Fruit fly (Drosophila melanogaster) S2 (cell line): ENCODE measurements around the gene Fur1.

Experiments used
- CG8478 ChIP-seq: fragments of >200 bp; optimal IDR thresholded peaks from 2 replicates; lab custom pipeline; 2018
- CTCF ChIP-seq, 2 experiments: fragments of >200 bp; optimal IDR thresholded peaks; 2 replicates each; lab custom pipeline; 2018

Fur1 gene

dm6 chr3R:25472635-25473552, at the start of gene Fur1, which contains the start of gene Vps33B:
Gene Fur1, minus strand, starts transcription at chr3R:25473058.
Gene Vps33B, plus strand, starts transcription at chr3R:25473490.
- TF ChIP-seq CG8478 (lab: Kevin White, UChicago): no peak
- peak in 1 of 2 experiments; percentile 5 for TF ChIP-seq CTCF (optimal IDR thresholded peaks at IDR 0.05; lab: Kevin White, UChicago)

dm6 chr3R:25519465-25520071, 46.7 kb upstream of the Fur1 start:
- TF ChIP-seq CG8478 (lab: Kevin White, UChicago) (no peak), CTCF (optimal IDR thresholded peaks at IDR 0.05; lab: Kevin White, UChicago) (no peak)

dm6 chr3R:25518584-25518983, 45.7 kb upstream of the Fur1 start:
- TF ChIP-seq CTCF (optimal IDR thresholded peaks at IDR 0.05; lab: Kevin White, UChicago) (no peak), CG8478 (lab: Kevin White, UChicago) (no peak)

dm6 chr3R:25518099-25518567, 45.3 kb upstream of the Fur1 start:
- TF ChIP-seq CTCF (optimal IDR thresholded peaks at IDR 0.05; lab: Kevin White, UChicago) (no peak), CG8478 (lab: Kevin White, UChicago) (no peak)

- TF ChIP-seq CG8478 (lab: Kevin White, UChicago) (no peak), CTCF (optimal IDR thresholded peaks at IDR 0.05; lab: Kevin White, UChicago) (no peak)
Observed at dm6 chr3R:25517521-25517920, 44.7 kb upstream of the Fur1 start.

dm6 chr3R:25515450-25516288, 42.8 kb upstream of the Fur1 start, which contains the start of gene msi:
Gene msi, plus strand, starts transcription at chr3R:25516118.
- TF ChIP-seq CG8478 (lab: Kevin White, UChicago): no peak
- TF ChIP-seq CTCF (optimal IDR thresholded peaks at IDR 0.05; lab: Kevin White, UChicago): no peak

dm6 chr3R:25512750-25513149, 39.9 kb upstream of the Fur1 start:
- no peak for TF ChIP-seq CG8478 (lab: Kevin White, UChicago)

dm6 chr3R:25505975-25506374, 33.1 kb upstream of the Fur1 start, which contains the start of gene CG5111:
Gene CG5111, plus strand, starts transcription at chr3R:25506275.
- TF ChIP-seq CTCF (optimal IDR thresholded peaks at IDR 0.05; lab: Kevin White, UChicago): no peak
- no peak for TF ChIP-seq CG8478 (lab: Kevin White, UChicago)

- TF ChIP-seq CTCF (optimal IDR thresholded peaks at IDR 0.05; lab: Kevin White, UChicago) (no peak), CG8478 (lab: Kevin White, UChicago) (no peak)
Observed at dm6 chr3R:25504891-25505290, 32.0 kb upstream of the Fur1 start, which contains the start of gene CG5107. Gene CG5107, plus strand, starts transcription at chr3R:25505191.

- TF ChIP-seq CTCF (optimal IDR thresholded peaks at IDR 0.05; lab: Kevin White, UChicago) (no peak), CG8478 (lab: Kevin White, UChicago) (no peak)
Observed at dm6 chr3R:25495753-25496152, 22.9 kb upstream of the Fur1 start.

- TF ChIP-seq CG8478 (lab: Kevin White, UChicago): no peak
- TF ChIP-seq CTCF (optimal IDR thresholded peaks at IDR 0.05; lab: Kevin White, UChicago): no peak
Observed at dm6 chr3R:25495072-25495471, 22.2 kb upstream of the Fur1 start, which contains the start of gene CG33494. Gene CG33494, minus strand, starts transcription at chr3R:25495161.

dm6 chr3R:25493294-25494187, 20.7 kb upstream of the Fur1 start:
- TF ChIP-seq CG8478 (lab: Kevin White, UChicago) (no peak), CTCF (optimal IDR thresholded peaks at IDR 0.05; lab: Kevin White, UChicago) (no peak)
